Fruit fly (Drosophila melanogaster): ENCODE results near the gene CG33703.

- TF ChIP-seq CG8478 (optimal IDR thresholded peaks at IDR 0.05) (no peak), CTCF (optimal IDR thresholded peaks at IDR 0.05) (no peak)
These were observed 16.4 kb upstream of the CG33703 start, which contains the start of gene Or67a for dm6 chr3L:9528835-9529234.

Data from S2 (cell line).